Fruit fly (Drosophila melanogaster) whole organism, embryonic: ENCODE measurements around the gene CG13110.

ENCODE experiments used
- B-H2 ChIP-seq: fragments of 200-800 bp; sonication (Bioruptor generic); optimal IDR thresholded peaks from 2 replicates; lab custom pipeline; 2018; ENCODE audit warnings: missing biosample characterization, mild to moderate bottlenecking, missing genetic modification characterization
- CG11695 ChIP-seq: fragments of 200-800 bp; sonication (Bioruptor generic); IDR thresholded peaks from 3 replicates; pipeline ENCODE4 v1.3.6; 2022; ENCODE audit warnings: missing biosample characterization, missing genetic modification characterization
- CG12659 ChIP-seq: fragments of 200-800 bp; sonication (Bioruptor generic); optimal IDR thresholded peaks from 3 replicates; lab custom pipeline; 2017; ENCODE audit warnings: mild to moderate bottlenecking, missing biosample characterization, missing genetic modification reagents, missing genetic modification characterization
- CG15073 ChIP-seq: fragments of 200-800 bp; sonication (Bioruptor generic); optimal IDR thresholded peaks from 2 replicates; lab custom pipeline; 2016; ENCODE audit warnings: missing biosample characterization, missing genetic modification characterization
- CG1602 ChIP-seq: fragments of 200-800 bp; sonication (Bioruptor generic); optimal IDR thresholded peaks from 3 replicates; lab custom pipeline; 2016; ENCODE audit warnings: missing biosample characterization, missing genetic modification characterization
- CG17385 ChIP-seq: fragments of 200-800 bp; sonication (Bioruptor generic); optimal IDR thresholded peaks from 3 replicates; lab custom pipeline; 2018; ENCODE audit warnings: missing biosample characterization, mild to moderate bottlenecking, missing genetic modification characterization
- CG18619 ChIP-seq: fragments of 200-800 bp; sonication (Bioruptor generic); optimal IDR thresholded peaks from 3 replicates; lab custom pipeline; 2017; ENCODE audit warnings: missing biosample characterization, mild to moderate bottlenecking, missing genetic modification characterization
- CG2120 ChIP-seq: fragments of 200-800 bp; sonication (Bioruptor generic); optimal IDR thresholded peaks from 3 replicates; lab custom pipeline; 2016; ENCODE audit warnings: missing biosample characterization, missing genetic modification characterization
- CG30403 ChIP-seq: fragments of 200-800 bp; sonication (Bioruptor generic); optimal IDR thresholded peaks from 3 replicates; lab custom pipeline; 2016; ENCODE audit warnings: missing biosample characterization, missing genetic modification characterization
- CG31224 ChIP-seq: fragments of 200-800 bp; sonication (Bioruptor generic); IDR thresholded peaks from 2 replicates; pipeline ENCODE4 v1.3.6; 2022; ENCODE audit warnings: missing biosample characterization, missing genetic modification characterization
- CG4282 ChIP-seq: fragments of 200-800 bp; sonication (Bioruptor generic); optimal IDR thresholded peaks from 2 replicates; lab custom pipeline; 2016; ENCODE audit warnings: missing biosample characterization, missing genetic modification characterization
- CG4328 ChIP-seq: fragments of 200-800 bp; sonication (Bioruptor generic); optimal IDR thresholded peaks from 3 replicates; lab custom pipeline; 2017; ENCODE audit warnings: missing biosample characterization, missing genetic modification reagents, missing genetic modification characterization
- CG5180 ChIP-seq: fragments of 200-800 bp; sonication (Bioruptor generic); optimal IDR thresholded peaks from 3 replicates; lab custom pipeline; 2017; ENCODE audit warnings: missing biosample characterization, missing genetic modification characterization, mild to moderate bottlenecking, moderate library complexity, missing genetic modification reagents
- CG6689 ChIP-seq: fragments of 200-800 bp; sonication (Bioruptor generic); IDR thresholded peaks from 2 replicates; pipeline ENCODE4 v1.3.6; 2022; ENCODE audit warnings: missing biosample characterization, missing genetic modification characterization
- CG7372 ChIP-seq: fragments of 200-800 bp; sonication (Bioruptor generic); IDR thresholded peaks from 2 replicates; pipeline ENCODE4 v1.3.6; 2022; ENCODE audit warnings: missing biosample characterization, missing genetic modification characterization
- CG8290 ChIP-seq, 3 experiments: fragments of 200-800 bp; sonication (Bioruptor generic); optimal IDR thresholded peaks; 2 replicates each; lab custom pipeline; 2016 to 2019; ENCODE audit warnings: missing biosample characterization in 3 of 3, missing genetic modification characterization in 3 of 3, mild to moderate bottlenecking in 2 of 3, moderate library complexity in 1 of 3
- CG8765 ChIP-seq: fragments of 200-800 bp; sonication (Bioruptor generic); IDR thresholded peaks from 2 replicates; pipeline ENCODE4 v1.3.6; 2022; ENCODE audit warnings: missing biosample characterization, missing genetic modification characterization
- CG9727 ChIP-seq: fragments of 200-800 bp; sonication (Bioruptor generic); optimal IDR thresholded peaks from 3 replicates; lab custom pipeline; 2017; ENCODE audit warnings: missing biosample characterization, mild to moderate bottlenecking, missing genetic modification characterization
- CTCF ChIP-seq: fragments of 200-800 bp; sonication (Bioruptor generic); optimal IDR thresholded peaks from 2 replicates; lab custom pipeline; 2017; ENCODE audit warnings: missing biosample characterization, mild to moderate bottlenecking, missing genetic modification characterization, moderate library complexity
- Dbx ChIP-seq: fragments of 200-800 bp; sonication (Bioruptor generic); IDR thresholded peaks from 3 replicates; pipeline ENCODE4 v1.3.6; 2022; ENCODE audit warnings: missing biosample characterization, missing genetic modification characterization
- Ets65A ChIP-seq: fragments of 200-800 bp; sonication (Bioruptor generic); peaks from one replicate; lab custom pipeline; 2016; ENCODE audit warnings: missing biosample characterization, missing genetic modification characterization
- Fer1 ChIP-seq: fragments of 200-800 bp; sonication (Bioruptor generic); optimal IDR thresholded peaks from 2 replicates; lab custom pipeline; 2017; ENCODE audit warnings: missing biosample characterization, mild to moderate bottlenecking, missing genetic modification characterization
- Fer3 ChIP-seq: fragments of 200-800 bp; sonication (Bioruptor generic); optimal IDR thresholded peaks from 2 replicates; lab custom pipeline; 2018; ENCODE audit warnings: missing biosample characterization, mild to moderate bottlenecking, missing genetic modification characterization, moderate library complexity
- Gug ChIP-seq: fragments of 200-800 bp; sonication (Bioruptor generic); IDR thresholded peaks from 4 replicates; pipeline ENCODE4 v1.3.6; 2022; ENCODE audit warnings: missing biosample characterization, missing genetic modification characterization
- Hand ChIP-seq: fragments of 200-800 bp; sonication (Bioruptor generic); optimal IDR thresholded peaks from 2 replicates; lab custom pipeline; 2017; ENCODE audit warnings: mild to moderate bottlenecking, missing biosample characterization, missing genetic modification reagents, missing genetic modification characterization
- Hr51 ChIP-seq, 2 experiments: fragments of 200-800 bp; sonication (Bioruptor generic); optimal IDR thresholded peaks; 2 replicates in 1 of 2; 3 replicates in 1 of 2; lab custom pipeline; 2016 to 2018; ENCODE audit warnings: missing biosample characterization in 2 of 2, missing genetic modification characterization in 2 of 2, mild to moderate bottlenecking in 1 of 2, moderate library complexity in 1 of 2
- Meics ChIP-seq: fragments of 200-800 bp; sonication (Bioruptor generic); optimal IDR thresholded peaks from 2 replicates; lab custom pipeline; 2017; ENCODE audit warnings: missing biosample characterization, mild to moderate bottlenecking, missing genetic modification characterization
- Oli ChIP-seq: fragments of 200-800 bp; sonication (Bioruptor generic); optimal IDR thresholded peaks from 2 replicates; lab custom pipeline; 2018; ENCODE audit warnings: missing biosample characterization, mild to moderate bottlenecking, missing genetic modification characterization, moderate library complexity
- Pdp1 ChIP-seq, 2 experiments: fragments of 200-800 bp; sonication (Bioruptor generic); optimal IDR thresholded peaks; 3 replicates each; lab custom pipeline; 2016; ENCODE audit warnings: missing biosample characterization in 2 of 2, missing genetic modification characterization in 2 of 2, mild to moderate bottlenecking in 1 of 2, moderate library complexity in 1 of 2
- Ptx1 ChIP-seq: fragments of 200-800 bp; sonication (Bioruptor generic); IDR thresholded peaks from 2 replicates; pipeline ENCODE4 v1.3.6; 2022; ENCODE audit warnings: missing biosample characterization, missing genetic modification characterization
- Rfx ChIP-seq: fragments of 200-800 bp; sonication (Bioruptor generic); IDR thresholded peaks from 2 replicates; pipeline ENCODE4 v1.3.6; 2022; ENCODE audit warnings: missing biosample characterization, missing genetic modification characterization
- Sox100B ChIP-seq: fragments of 200-800 bp; sonication (Bioruptor generic); optimal IDR thresholded peaks from 3 replicates; lab custom pipeline; 2018; ENCODE audit warnings: missing biosample characterization, mild to moderate bottlenecking, missing genetic modification characterization
- amos ChIP-seq: fragments of 200-800 bp; sonication (Bioruptor generic); IDR thresholded peaks from 2 replicates; pipeline ENCODE4 v1.3.6; 2022; ENCODE audit warnings: missing biosample characterization, missing genetic modification characterization; ENCODE audit not compliant: partially characterized antibody
- br ChIP-seq: fragments of >200 bp; optimal IDR thresholded peaks from 2 replicates; lab custom pipeline; 2017
- gem ChIP-seq: fragments of 200-800 bp; sonication (Bioruptor generic); optimal IDR thresholded peaks from 2 replicates; lab custom pipeline; 2019; ENCODE audit warnings: missing biosample characterization, mild to moderate bottlenecking, missing genetic modification characterization, moderate library complexity
- nmo ChIP-seq: fragments of 200-800 bp; sonication (Bioruptor generic); optimal IDR thresholded peaks from 2 replicates; lab custom pipeline; 2018; ENCODE audit warnings: missing biosample characterization, mild to moderate bottlenecking, missing genetic modification characterization, moderate library complexity
- prd ChIP-seq, 3 experiments: fragments of >200 bp in 2 of 3; fragments of 200-800 bp in 1 of 3; sonication (Bioruptor generic) in 1 of 3; optimal IDR thresholded peaks in 2 of 3; IDR thresholded peaks in 1 of 3; 2 replicates in 2 of 3; 3 replicates in 1 of 3; pipeline versions ENCODE4 v1.3.6 to Lab custom; 2017 to 2022; ENCODE audit warnings: missing biosample characterization in 1 of 3, missing genetic modification characterization in 1 of 3
- ranshi ChIP-seq: fragments of 200-800 bp; sonication (Bioruptor generic); IDR thresholded peaks from 2 replicates; pipeline ENCODE4 v1.3.6; 2022; ENCODE audit warnings: missing biosample characterization, missing genetic modification characterization
- slbo ChIP-seq: fragments of 200-800 bp; sonication (Bioruptor generic); IDR thresholded peaks from 2 replicates; pipeline ENCODE4 v1.3.6; 2022; ENCODE audit warnings: missing biosample characterization, missing genetic modification characterization
- ssp ChIP-seq: fragments of 200-800 bp; sonication (Bioruptor generic); IDR thresholded peaks from 2 replicates; pipeline ENCODE4 v1.3.6; 2022; ENCODE audit warnings: missing biosample characterization, missing genetic modification characterization
- vvl ChIP-seq: fragments of 200-800 bp; sonication (Bioruptor generic); IDR thresholded peaks from 2 replicates; pipeline ENCODE4 v1.3.6; 2022; ENCODE audit warnings: missing biosample characterization, missing genetic modification characterization

Gene CG13110

DNA sequence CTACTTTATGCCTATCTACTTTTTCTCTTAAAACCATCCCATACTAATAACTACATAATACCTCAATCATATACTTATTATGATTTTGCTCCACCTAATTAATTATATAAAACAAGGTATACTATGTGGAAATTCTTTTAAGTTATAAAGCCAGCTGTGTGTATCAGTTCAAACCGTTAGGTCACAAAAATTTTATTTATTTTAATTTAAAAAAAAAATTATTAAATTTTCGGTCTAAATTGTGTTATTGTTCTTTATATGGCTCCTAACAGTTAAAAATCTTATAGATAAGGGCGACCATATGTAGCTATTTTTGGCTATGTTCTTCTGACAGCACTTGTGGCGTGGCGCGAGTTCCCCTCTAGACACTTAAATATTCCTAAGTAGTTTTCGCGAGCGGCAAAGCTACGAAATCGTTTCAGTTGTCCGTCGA lies 37.0 kb downstream of the CG13110 start, which contains the start of gene Aldh (continued):
- TF ChIP-seq CG30403 (GFP tag; lab: Kevin White, UChicago) (peak; percentile 17), Sox100B (GFP tag; lab: Kevin White, UChicago) (peak; percentile 12), ranshi (no peak), Oli (tag; lab: Kevin White, UChicago) (peak; percentile 7), CG8290 (GFP tag; optimal IDR thresholded peaks at IDR 0.05; lab: Kevin White, UChicago) (no peak), CG8290 (tag; optimal IDR thresholded peaks at IDR 0.05; lab: Kevin White, UChicago) (peak in 1 of 2 experiments; percentile 12), Ptx1 (GFP tag; lab: Robert Waterston, UW) (peak; percentile 53; the same call in 1 of the 2 replicates), CG1602 (GFP tag; lab: Kevin White, UChicago) (peak; percentile 11), amos (GFP tag; lab: Robert Waterston, UW) (0 out of 2 replicates have a peak, but pooled peaks have one; percentile 13), CG18619 (GFP tag; lab: Kevin White, UChicago) (peak; percentile 37), CG17385 (peak; percentile 30), CG7372 (GFP tag; lab: Robert Waterston, UW) (peak; percentile 20; the same call in 1 of the 2 replicates), Hand (GFP tag; lab: Kevin White, UChicago) (peak; percentile 24), Hr51 (GFP tag; optimal IDR thresholded peaks at IDR 0.05; lab: Kevin White, UChicago) (peak in 1 of 2 experiments; percentile 52), CG2120 (GFP tag; lab: Kevin White, UChicago) (peak; percentile 52), Meics (peak; percentile 67), vvl (peak; percentile 20; the same call in 1 of the 2 replicates), B-H2 (GFP tag; lab: Kevin White, UChicago) (peak; percentile 50), CG31224 (GFP tag; lab: Robert Waterston, UW) (peak; percentile 41), CG11695 (0 out of 3 replicates have a peak, but pooled peaks have one; percentile 30), br (lab: Kevin White, UChicago) (no peak), Rfx (peak; percentile 80), slbo (peak; percentile 72), CG8765 (GFP tag; lab: Robert Waterston, UW) (peak; percentile 31; the same call in 1 of the 2 replicates), Gug (GFP tag; lab: Robert Waterston, UW) (peak; percentile 30; the same call in 1 of the 4 replicates), CG9727 (peak; percentile 21), CG4282 (GFP tag; lab: Kevin White, UChicago) (no peak), ssp (no peak), CG12659 (GFP tag; lab: Kevin White, UChicago) (peak; percentile 28), Fer1 (GFP tag; lab: Kevin White, UChicago) (peak; percentile 39), CG15073 (GFP tag; lab: Kevin White, UChicago) (no peak), CG4328 (GFP tag; lab: Kevin White, UChicago) (peak; percentile 20), Ets65A (GFP tag; lab: Kevin White, UChicago) (peak; percentile 57), Dbx (peak; percentile 63), Pdp1 (GFP tag; optimal IDR thresholded peaks at IDR 0.05; lab: Kevin White, UChicago) (no peak), CG6689 (GFP tag; lab: Robert Waterston, UW) (peak; percentile 40), gem (tag; lab: Kevin White, UChicago) (peak; percentile 63), Fer3 (tag; lab: Kevin White, UChicago) (peak; percentile 10), CTCF (GFP tag; lab: Kevin White, UChicago) (no peak), CG5180 (GFP tag; lab: Kevin White, UChicago) (no peak), prd (optimal IDR thresholded peaks at IDR 0.05; lab: Kevin White, UChicago) (no peak), prd (GFP tag; IDR thresholded peaks at IDR 0.05; lab: Robert Waterston, UW) (peak; percentile 37; the same call in 1 of the 3 replicates), nmo (GFP tag; lab: Kevin White, UChicago) (peak; percentile 19)
